Worm (Caenorhabditis elegans) whole organism, early embryonic: Measurements from ENCODE around the gene F10E9.10.

Source experiments
- B0310.2 ChIP-seq: sonication (generic microtip); optimal IDR thresholded peaks from 2 replicates; lab custom pipeline; 2016; ENCODE audit warnings: mild to moderate bottlenecking, missing genetic modification characterization, missing compliant biosample characterization
- F13C5.2 ChIP-seq: sonication (generic microtip); optimal IDR thresholded peaks from 2 replicates; lab custom pipeline; 2017; ENCODE audit warnings: mild to moderate bottlenecking, missing genetic modification characterization, inconsistent platforms, missing compliant biosample characterization
- ama-1 ChIP-seq: fragments of 150-350 bp; optimal IDR thresholded peaks from 2 replicates; lab custom pipeline; 2014
- ceh-13 ChIP-seq: fragments of 200-800 bp; sonication (Bioruptor generic); optimal IDR thresholded peaks from 2 replicates; lab custom pipeline; 2018; ENCODE audit warnings: mild to moderate bottlenecking, missing genetic modification characterization, missing compliant biosample characterization
- flt-1 ChIP-seq: fragments of 200-800 bp; sonication (Bioruptor generic); IDR thresholded peaks from 2 replicates; pipeline ENCODE4 v1.3.6; 2022; ENCODE audit warnings: missing genetic modification characterization, missing compliant biosample characterization
- hnd-1 ChIP-seq: sonication (generic microtip); optimal IDR thresholded peaks from 2 replicates; lab custom pipeline; 2016; ENCODE audit warnings: missing genetic modification characterization, missing compliant biosample characterization
- pes-1 ChIP-seq: fragments of 200-800 bp; sonication (Bioruptor generic); IDR thresholded peaks from 2 replicates; pipeline ENCODE4 v1.3.6; 2022; ENCODE audit warnings: missing genetic modification reagents, missing genetic modification characterization, missing compliant biosample characterization
- tbx-37 ChIP-seq: fragments of 200-800 bp; sonication (Bioruptor generic); conservative IDR thresholded peaks from 2 replicates; pipeline ENCODE4 v1.3.6; 2022; ENCODE audit warnings: missing genetic modification reagents, missing genetic modification characterization, missing compliant biosample characterization

DNA sequence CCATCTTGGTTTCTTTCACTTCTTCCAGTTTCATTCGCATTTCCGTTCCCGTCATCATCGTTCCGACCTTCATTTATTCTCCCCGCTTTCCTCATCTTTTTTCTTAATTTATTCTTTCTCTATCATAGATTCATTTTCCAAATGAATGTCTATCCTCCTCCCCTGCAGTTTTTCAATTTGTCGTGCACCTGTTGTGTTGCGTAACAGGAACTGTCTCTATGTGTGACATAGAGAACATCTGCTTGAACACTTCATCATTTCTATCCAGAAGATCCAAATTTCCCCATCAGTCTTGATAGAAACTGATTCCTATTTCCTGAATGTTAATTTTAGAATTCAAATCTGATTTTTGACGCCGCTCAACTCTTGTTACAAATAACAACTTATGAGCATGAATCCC lies 36.6 kb downstream of the F10E9.10 start:
- TF ChIP-seq B0310.2 (tag; lab: Kevin White, UChicago) (no peak), tbx-37 (GFP tag; lab: Robert Waterston, UW) (no peak), ama-1 (lab: Kevin White, UChicago) (no peak), hnd-1 (tag; lab: Kevin White, UChicago) (no peak), pes-1 (no peak), flt-1 (no peak), ceh-13 (no peak), F13C5.2 (tag; lab: Kevin White, UChicago) (no peak)
